Fruit fly (Drosophila melanogaster) whole organism, prepupa: ENCODE results near the gene CG6980.
A peak's percentile ranks its signal among the peaks of the same experiment; 100 is the strongest.

Source experiments
- Blimp-1 ChIP-seq: fragments of 200-800 bp; sonication (Bioruptor generic); optimal IDR thresholded peaks from 3 replicates; lab custom pipeline; 2017; ENCODE audit warnings: missing biosample characterization, missing genetic modification characterization, mild to moderate bottlenecking, moderate library complexity, missing genetic modification reagents
- CG10631 ChIP-seq: fragments of 200-800 bp; sonication (Bioruptor generic); optimal IDR thresholded peaks from 2 replicates; lab custom pipeline; 2016; ENCODE audit warnings: missing biosample characterization, missing genetic modification characterization
- CG10669 ChIP-seq: fragments of 200-800 bp; sonication (Bioruptor generic); optimal IDR thresholded peaks from 3 replicates; lab custom pipeline; 2018; ENCODE audit warnings: missing biosample characterization, mild to moderate bottlenecking, missing genetic modification characterization, moderate library complexity
- CG11294 ChIP-seq: fragments of 200-800 bp; sonication (Bioruptor generic); IDR thresholded peaks from 2 replicates; pipeline ENCODE4 v1.3.6; 2022; ENCODE audit warnings: missing biosample characterization, missing genetic modification characterization
- CG11762 ChIP-seq: fragments of 200-800 bp; sonication (Bioruptor generic); optimal IDR thresholded peaks from 3 replicates; lab custom pipeline; 2016; ENCODE audit warnings: missing biosample characterization, missing genetic modification characterization; ENCODE audit not compliant: insufficient read depth
- CG15336 ChIP-seq: fragments of 200-800 bp; sonication (Bioruptor generic); IDR thresholded peaks from 2 replicates; pipeline ENCODE4 v1.3.6; 2022; ENCODE audit warnings: missing biosample characterization, missing genetic modification characterization
- CG1621 ChIP-seq: fragments of 200-800 bp; sonication (Bioruptor generic); optimal IDR thresholded peaks from 3 replicates; lab custom pipeline; 2018; ENCODE audit warnings: missing biosample characterization, mild to moderate bottlenecking, missing genetic modification characterization
- CG16779 ChIP-seq: fragments of 200-800 bp; sonication (Bioruptor generic); optimal IDR thresholded peaks from 3 replicates; lab custom pipeline; 2017; ENCODE audit warnings: missing biosample characterization, mild to moderate bottlenecking, missing genetic modification characterization
- CG3032 ChIP-seq: fragments of 200-800 bp; optimal IDR thresholded peaks from 2 replicates; lab custom pipeline; 2019; ENCODE audit warnings: missing biosample characterization, mild to moderate bottlenecking, missing genetic modification characterization, moderate library complexity
- CG31627 ChIP-seq: fragments of 200-800 bp; sonication (Bioruptor generic); optimal IDR thresholded peaks from 3 replicates; lab custom pipeline; 2016; ENCODE audit warnings: missing biosample characterization, missing genetic modification characterization
- CG3919 ChIP-seq: fragments of 200-800 bp; sonication (Bioruptor generic); optimal IDR thresholded peaks from 3 replicates; lab custom pipeline; 2016; ENCODE audit warnings: missing biosample characterization, missing genetic modification characterization
- CG4318 ChIP-seq: fragments of 200-800 bp; sonication (Bioruptor generic); optimal IDR thresholded peaks from 3 replicates; lab custom pipeline; 2017; ENCODE audit warnings: missing biosample characterization, mild to moderate bottlenecking, missing genetic modification characterization
- CG6276 ChIP-seq: fragments of 200-800 bp; sonication (Bioruptor generic); optimal IDR thresholded peaks from 2 replicates; lab custom pipeline; 2017; ENCODE audit warnings: missing biosample characterization, mild to moderate bottlenecking, missing genetic modification characterization
- CG6854 ChIP-seq: fragments of 200-800 bp; sonication (Bioruptor generic); optimal IDR thresholded peaks from 2 replicates; lab custom pipeline; 2017; ENCODE audit warnings: missing biosample characterization, mild to moderate bottlenecking, missing genetic modification characterization
- CG7368 ChIP-seq: fragments of 200-800 bp; sonication (Bioruptor generic); optimal IDR thresholded peaks from 3 replicates; lab custom pipeline; 2016; ENCODE audit warnings: missing biosample characterization, missing genetic modification characterization
- CG8119 ChIP-seq: fragments of 200-800 bp; sonication (Bioruptor generic); IDR thresholded peaks from 3 replicates; pipeline ENCODE4 v1.3.6; 2022; ENCODE audit warnings: missing biosample characterization, missing genetic modification characterization
- CG8319 ChIP-seq: fragments of 200-800 bp; sonication (Bioruptor generic); optimal IDR thresholded peaks from 3 replicates; lab custom pipeline; 2016; ENCODE audit warnings: missing biosample characterization, missing genetic modification characterization
- CG8632 ChIP-seq: fragments of 200-800 bp; sonication (Bioruptor generic); optimal IDR thresholded peaks from 3 replicates; lab custom pipeline; 2016; ENCODE audit warnings: missing biosample characterization, missing genetic modification characterization
- CG9139 ChIP-seq: fragments of 200-800 bp; sonication (Bioruptor generic); optimal IDR thresholded peaks from 3 replicates; lab custom pipeline; 2017; ENCODE audit warnings: missing biosample characterization, mild to moderate bottlenecking, missing genetic modification characterization
- Eip78C ChIP-seq: fragments of 200-800 bp; sonication (Bioruptor generic); peaks from one replicate; lab custom pipeline; 2016; ENCODE audit warnings: missing biosample characterization, missing genetic modification characterization
- Ets21C ChIP-seq: fragments of 200-800 bp; sonication (Bioruptor generic); optimal IDR thresholded peaks from 3 replicates; lab custom pipeline; 2016; ENCODE audit warnings: missing biosample characterization, missing genetic modification characterization
- Gug ChIP-seq: fragments of 200-800 bp; sonication (Bioruptor generic); IDR thresholded peaks from 2 replicates; pipeline ENCODE4 v1.3.6; 2022; ENCODE audit warnings: missing biosample characterization, missing genetic modification characterization
- Hr38 ChIP-seq: sonication (Bioruptor generic); optimal IDR thresholded peaks from 2 replicates; lab custom pipeline; 2016; ENCODE audit warnings: missing biosample characterization, missing genetic modification characterization
- Hr39 ChIP-seq: fragments of 200-800 bp; sonication (Bioruptor generic); optimal IDR thresholded peaks from 2 replicates; lab custom pipeline; 2016; ENCODE audit warnings: missing biosample characterization, missing genetic modification characterization
- Hr4 ChIP-seq: fragments of 200-800 bp; sonication (Bioruptor generic); optimal IDR thresholded peaks from 3 replicates; lab custom pipeline; 2016; ENCODE audit warnings: missing biosample characterization, missing genetic modification characterization
- OdsH ChIP-seq: fragments of 200-800 bp; sonication (Bioruptor generic); optimal IDR thresholded peaks from 3 replicates; lab custom pipeline; 2016; ENCODE audit warnings: missing biosample characterization, missing genetic modification characterization
- Smox ChIP-seq: fragments of 200-800 bp; sonication (Bioruptor generic); optimal IDR thresholded peaks from 3 replicates; lab custom pipeline; 2016; ENCODE audit warnings: missing biosample characterization, missing genetic modification characterization
- Sox14 ChIP-seq: fragments of 200-800 bp; sonication (Bioruptor generic); optimal IDR thresholded peaks from 3 replicates; lab custom pipeline; 2016; ENCODE audit warnings: missing biosample characterization, missing genetic modification characterization
- Sox15 ChIP-seq: fragments of 200-800 bp; sonication (Bioruptor generic); optimal IDR thresholded peaks from 3 replicates; lab custom pipeline; 2016; ENCODE audit warnings: missing biosample characterization, missing genetic modification characterization
- achi ChIP-seq: fragments of 200-800 bp; sonication (Bioruptor generic); optimal IDR thresholded peaks from 3 replicates; lab custom pipeline; 2016; ENCODE audit warnings: missing biosample characterization, missing genetic modification characterization
- dac ChIP-seq: fragments of 200-800 bp; sonication (Bioruptor generic); optimal IDR thresholded peaks from 2 replicates; lab custom pipeline; 2017; ENCODE audit warnings: missing biosample characterization, mild to moderate bottlenecking, missing genetic modification characterization
- dsx ChIP-seq: fragments of 200-800 bp; optimal IDR thresholded peaks from 3 replicates; lab custom pipeline; 2019; ENCODE audit warnings: missing biosample characterization, mild to moderate bottlenecking, missing genetic modification characterization, moderate library complexity; ENCODE audit not compliant: poor library complexity, severe bottlenecking
- eg ChIP-seq: fragments of 200-800 bp; sonication (Bioruptor generic); IDR thresholded peaks from 3 replicates; pipeline ENCODE4 v1.3.6; 2022; ENCODE audit warnings: missing biosample characterization, missing genetic modification characterization
- esn ChIP-seq: fragments of 200-800 bp; sonication (Bioruptor generic); optimal IDR thresholded peaks from 2 replicates; lab custom pipeline; 2016; ENCODE audit warnings: missing biosample characterization, mild to moderate bottlenecking, missing genetic modification characterization, moderate library complexity
- fd59A ChIP-seq: fragments of 200-800 bp; sonication (Bioruptor generic); optimal IDR thresholded peaks from 2 replicates; lab custom pipeline; 2017; ENCODE audit warnings: missing biosample characterization, mild to moderate bottlenecking, missing genetic modification characterization, missing genetic modification reagents
- fkh ChIP-seq: fragments of 200-800 bp; sonication (Bioruptor generic); optimal IDR thresholded peaks from 3 replicates; lab custom pipeline; 2017; ENCODE audit warnings: missing biosample characterization, mild to moderate bottlenecking, missing genetic modification characterization, moderate library complexity
- lz ChIP-seq: fragments of 200-800 bp; sonication (Bioruptor generic); optimal IDR thresholded peaks from 3 replicates; lab custom pipeline; 2016; ENCODE audit warnings: missing biosample characterization, missing genetic modification characterization
- net ChIP-seq: fragments of 200-800 bp; sonication (Bioruptor generic); optimal IDR thresholded peaks from 3 replicates; lab custom pipeline; 2016; ENCODE audit warnings: missing biosample characterization, missing genetic modification characterization
- pdm3 ChIP-seq: fragments of 200-800 bp; sonication (Bioruptor generic); optimal IDR thresholded peaks from 3 replicates; lab custom pipeline; 2016; ENCODE audit warnings: missing biosample characterization, missing genetic modification characterization
- salr ChIP-seq, 2 experiments: fragments of 200-800 bp; sonication (Bioruptor generic); optimal IDR thresholded peaks; 3 replicates each; lab custom pipeline; 2016 to 2018; ENCODE audit warnings: missing biosample characterization in 2 of 2, missing genetic modification characterization in 2 of 2, mild to moderate bottlenecking in 1 of 2
- spab ChIP-seq: fragments of 200-800 bp; sonication (Bioruptor generic); optimal IDR thresholded peaks from 2 replicates; lab custom pipeline; 2017; ENCODE audit warnings: missing biosample characterization, mild to moderate bottlenecking, missing genetic modification characterization, missing genetic modification reagents
- ss ChIP-seq, 2 experiments: fragments of 200-800 bp; sonication (Bioruptor generic); optimal IDR thresholded peaks; 2 replicates in 1 of 2; 3 replicates in 1 of 2; lab custom pipeline; 2017 to 2018; ENCODE audit warnings: mild to moderate bottlenecking in 2 of 2, missing biosample characterization in 2 of 2, missing genetic modification characterization in 2 of 2, moderate library complexity in 1 of 2
- topi ChIP-seq: fragments of 200-800 bp; sonication (Bioruptor generic); optimal IDR thresholded peaks from 3 replicates; lab custom pipeline; 2016; ENCODE audit warnings: missing biosample characterization, missing genetic modification characterization

CG6980 gene

dm6 chr3R:24807321-24807720 is at the start of gene CG6980:
CG6980 (plus strand) TSS chr3R:24807621.
- no peak for TF ChIP-seq ss (GFP tag; optimal IDR thresholded peaks at IDR 0.05; lab: Kevin White, UChicago)
- TF ChIP-seq spab (GFP tag; lab: Kevin White, UChicago) = no peak
- TF ChIP-seq CG3919 (GFP tag; lab: Kevin White, UChicago) = no peak
- no peak for TF ChIP-seq Hr38

dm6 chr3R:24764971-24765370 is 42.5 kb upstream of the CG6980 start, which contains the start of gene AstA:
AstA (minus strand) TSS chr3R:24765071.
- TF ChIP-seq Ets21C (no peak), net (GFP tag; lab: Kevin White, UChicago) (no peak), CG15336 (no peak), CG7368 (no peak), CG3032 (tag; lab: Kevin White, UChicago) (no peak), OdsH (no peak), CG9139 (GFP tag; lab: Kevin White, UChicago) (no peak), CG6854 (GFP tag; lab: Kevin White, UChicago) (no peak), CG16779 (tag; lab: Kevin White, UChicago) (no peak), CG10669 (no peak)

- TF ChIP-seq Gug (GFP tag; lab: Robert Waterston, UW) (no peak), CG6276 (peak; percentile 56), topi (GFP tag; lab: Kevin White, UChicago) (no peak), lz (no peak), Sox15 (no peak), CG10631 (GFP tag; lab: Kevin White, UChicago) (no peak), Smox (no peak), salr (GFP tag; optimal IDR thresholded peaks at IDR 0.05; lab: Kevin White, UChicago) (no peak), Hr4 (GFP tag; lab: Kevin White, UChicago) (peak; percentile 5), achi (GFP tag; lab: Kevin White, UChicago) (no peak), CG31627 (GFP tag; lab: Kevin White, UChicago) (no peak), CG11294 (GFP tag; lab: Robert Waterston, UW) (no peak), ss (GFP tag; optimal IDR thresholded peaks at IDR 0.05; lab: Kevin White, UChicago) (no peak), pdm3 (GFP tag; lab: Kevin White, UChicago) (no peak), net (GFP tag; lab: Kevin White, UChicago) (no peak), esn (no peak), Hr39 (GFP tag; lab: Kevin White, UChicago) (no peak), CG3032 (tag; lab: Kevin White, UChicago) (no peak), dsx (GFP tag; lab: Kevin White, UChicago) (no peak), Hr38 (no peak), eg (GFP tag; lab: Robert Waterston, UW) (peak; percentile 40; the same call in 2 of the 3 replicates), CG8119 (GFP tag; lab: Robert Waterston, UW) (peak; percentile 75), CG15336 (peak; percentile 34; the same call in 1 of the 2 replicates)
Measured at dm6 chr3R:24766684-24767083, 40.7 kb upstream of the CG6980 start.

dm6 chr3R:24767667-24768340 is 39.6 kb upstream of the CG6980 start:
- TF ChIP-seq CG8632 (GFP tag; lab: Kevin White, UChicago) (no peak), topi (GFP tag; lab: Kevin White, UChicago) (peak; percentile 54), CG6276 (no peak), Ets21C (no peak), CG10631 (GFP tag; lab: Kevin White, UChicago) (no peak), Sox15 (no peak), CG11762 (GFP tag; lab: Kevin White, UChicago) (no peak), Gug (GFP tag; lab: Robert Waterston, UW) (no peak), fkh (no peak), CG11294 (GFP tag; lab: Robert Waterston, UW) (no peak), Blimp-1 (GFP tag; lab: Kevin White, UChicago) (peak; percentile 100), fd59A (GFP tag; lab: Kevin White, UChicago) (no peak), CG6854 (GFP tag; lab: Kevin White, UChicago) (no peak), Sox14 (GFP tag; lab: Kevin White, UChicago) (no peak), Eip78C (GFP tag; lab: Kevin White, UChicago) (peak; percentile 58), esn (no peak), CG7368 (no peak), CG4318 (GFP tag; lab: Kevin White, UChicago) (no peak), CG8319 (GFP tag; lab: Kevin White, UChicago) (no peak), lz (peak; percentile 4), CG8119 (GFP tag; lab: Robert Waterston, UW) (no peak; the same call in 2 of the 3 replicates), dac (GFP tag; lab: Kevin White, UChicago) (no peak), dsx (GFP tag; lab: Kevin White, UChicago) (no peak), Hr4 (GFP tag; lab: Kevin White, UChicago) (no peak), CG1621 (tag; lab: Kevin White, UChicago) (no peak)
